Fruit fly (Drosophila melanogaster): ENCODE results near the gene CG11836.

CG11836 gene

DNA sequence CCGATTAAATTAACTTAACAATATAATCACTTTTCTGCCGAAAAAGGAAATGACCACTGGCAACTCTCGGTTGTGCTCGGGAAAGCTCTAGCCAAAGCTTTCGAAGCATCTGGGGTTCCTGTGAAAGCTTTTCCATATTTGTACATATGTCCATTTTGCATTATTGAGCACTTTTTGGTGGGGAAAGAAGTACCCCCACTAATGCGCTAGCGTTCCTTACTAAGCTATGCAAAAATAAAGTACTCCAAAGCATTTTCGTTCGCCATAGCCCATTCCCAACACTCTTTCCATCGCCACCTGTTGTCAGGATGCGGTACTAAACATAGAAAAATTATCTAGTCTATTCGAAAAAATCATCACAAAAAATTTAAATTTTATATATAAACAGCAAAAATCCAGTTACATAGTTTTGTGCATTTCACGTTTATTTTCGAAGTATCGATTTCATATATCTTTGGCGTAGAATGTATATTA lies 41.6 kb downstream of the CG11836 start, which contains the start of gene Nepl16:
TSS of gene Nepl16 (minus strand) at position 51 of the 474 bp plus-strand sequence.
- TF ChIP-seq Mnt (GFP tag; optimal IDR thresholded peaks at IDR 0.05) (no peak), cnc (optimal IDR thresholded peaks at IDR 0.05) (no peak), ovo (GFP tag; optimal IDR thresholded peaks at IDR 0.05) (no peak)
